Worm (Caenorhabditis elegans) whole organism, L4/young adult: Measurements from ENCODE around the gene try-4.

Source experiments
- W03F9.2 ChIP-seq: fragments of 150-350 bp; optimal IDR thresholded peaks from 2 replicates; lab custom pipeline; 2014; ENCODE audit warnings: missing biosample characterization, missing genetic modification characterization
- dao-5 ChIP-seq: sonication (generic microtip); optimal IDR thresholded peaks from 2 replicates; lab custom pipeline; 2016; ENCODE audit warnings: missing genotype, missing genetic modification characterization, moderate library complexity, missing compliant biosample characterization
- him-1 ChIP-seq: sonication (generic microtip); optimal IDR thresholded peaks from 2 replicates; lab custom pipeline; 2016; ENCODE audit warnings: missing genotype, missing genetic modification reagents, missing genetic modification characterization, missing compliant biosample characterization

DNA sequence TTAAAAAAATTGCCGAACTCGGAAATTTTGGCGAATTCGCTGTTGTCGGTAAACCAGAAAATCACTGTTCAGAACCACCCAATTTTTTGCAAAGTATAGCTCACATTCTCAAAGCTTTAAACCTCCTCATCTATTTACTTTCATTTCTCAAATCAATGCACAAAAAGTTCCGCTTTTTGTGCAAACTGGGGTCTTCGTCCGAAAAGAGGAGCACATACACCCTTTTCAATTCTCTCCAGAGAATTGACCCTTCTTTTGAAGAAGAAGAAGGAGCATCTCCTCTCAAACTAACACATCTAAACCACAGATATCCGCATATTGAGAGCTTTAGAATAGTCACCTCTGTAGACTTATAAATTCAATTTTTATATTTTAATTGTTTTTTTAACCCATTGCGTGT, 14.4 kb upstream of the try-4 start:
- TF ChIP-seq W03F9.2 (tag; lab: Kevin White, UChicago) (no peak), him-1 (tag; lab: Kevin White, UChicago) (no peak), dao-5 (tag; lab: Kevin White, UChicago) (no peak)
